Fruit fly (Drosophila melanogaster) whole organism, embryonic: ENCODE results near the gene Glys.

ENCODE experiments used
- Aef1 ChIP-seq: fragments of 200-800 bp; sonication (Bioruptor generic); IDR thresholded peaks from 3 replicates; pipeline ENCODE4 v1.3.6; 2022; ENCODE audit warnings: missing biosample characterization, missing genetic modification characterization
- Antp ChIP-seq: fragments of 200-800 bp; sonication (Bioruptor generic); optimal IDR thresholded peaks from 3 replicates; lab custom pipeline; 2016; ENCODE audit warnings: missing biosample characterization, missing genetic modification characterization
- B-H2 ChIP-seq: fragments of 200-800 bp; sonication (Bioruptor generic); optimal IDR thresholded peaks from 2 replicates; lab custom pipeline; 2018; ENCODE audit warnings: missing biosample characterization, mild to moderate bottlenecking, missing genetic modification characterization
- Blimp-1 ChIP-seq: fragments of 200-800 bp; sonication (Bioruptor generic); optimal IDR thresholded peaks from 3 replicates; lab custom pipeline; 2018; ENCODE audit warnings: missing biosample characterization, missing genetic modification characterization, mild to moderate bottlenecking, moderate library complexity, missing genetic modification reagents
- BtbVII ChIP-seq: fragments of 200-800 bp; sonication (Bioruptor generic); optimal IDR thresholded peaks from 3 replicates; lab custom pipeline; 2017; ENCODE audit warnings: missing biosample characterization, mild to moderate bottlenecking, missing genetic modification characterization
- CG11247 ChIP-seq: fragments of 200-800 bp; sonication (Bioruptor generic); IDR thresholded peaks from 2 replicates; pipeline ENCODE4 v1.3.6; 2022; ENCODE audit warnings: missing biosample characterization, missing genetic modification characterization
- CG11696 ChIP-seq: fragments of 200-800 bp; sonication (Bioruptor generic); IDR thresholded peaks from 2 replicates; pipeline ENCODE4 v1.3.6; 2022; ENCODE audit warnings: missing biosample characterization, missing genetic modification characterization
- CG13123 ChIP-seq: fragments of 200-800 bp; sonication (Bioruptor generic); optimal IDR thresholded peaks from 2 replicates; lab custom pipeline; 2016; ENCODE audit warnings: missing biosample characterization, missing genetic modification characterization
- CG13424 ChIP-seq: fragments of 200-800 bp; sonication (Bioruptor generic); optimal IDR thresholded peaks from 2 replicates; lab custom pipeline; 2019; ENCODE audit warnings: missing biosample characterization, mild to moderate bottlenecking, missing genetic modification characterization, moderate library complexity
- CG1602 ChIP-seq: fragments of 200-800 bp; sonication (Bioruptor generic); optimal IDR thresholded peaks from 3 replicates; lab custom pipeline; 2016; ENCODE audit warnings: missing biosample characterization, missing genetic modification characterization
- CG17385 ChIP-seq: fragments of 200-800 bp; sonication (Bioruptor generic); optimal IDR thresholded peaks from 3 replicates; lab custom pipeline; 2018; ENCODE audit warnings: missing biosample characterization, mild to moderate bottlenecking, missing genetic modification characterization
- CG18619 ChIP-seq: fragments of 200-800 bp; sonication (Bioruptor generic); optimal IDR thresholded peaks from 3 replicates; lab custom pipeline; 2017; ENCODE audit warnings: missing biosample characterization, mild to moderate bottlenecking, missing genetic modification characterization
- CG3163 ChIP-seq: fragments of 200-800 bp; sonication (Bioruptor generic); optimal IDR thresholded peaks from 3 replicates; lab custom pipeline; 2016; ENCODE audit warnings: missing biosample characterization, missing genetic modification characterization
- CG43689 ChIP-seq: fragments of 200-800 bp; sonication (Bioruptor generic); IDR thresholded peaks from 2 replicates; pipeline ENCODE4 v1.3.6; 2022; ENCODE audit warnings: missing biosample characterization, missing genetic modification characterization
- CG4854 ChIP-seq: fragments of 200-800 bp; sonication (Bioruptor generic); optimal IDR thresholded peaks from 2 replicates; lab custom pipeline; 2016; ENCODE audit warnings: missing biosample characterization, missing genetic modification characterization, inconsistent platforms
- CG6654 ChIP-seq: fragments of 200-800 bp; sonication (Bioruptor generic); optimal IDR thresholded peaks from 2 replicates; lab custom pipeline; 2017; ENCODE audit warnings: missing biosample characterization, mild to moderate bottlenecking, missing genetic modification characterization
- CG6813 ChIP-seq: fragments of 200-800 bp; sonication (Bioruptor generic); optimal IDR thresholded peaks from 2 replicates; lab custom pipeline; 2017; ENCODE audit warnings: missing biosample characterization, missing genetic modification characterization, mild to moderate bottlenecking, moderate library complexity, missing genetic modification reagents
- Doc2 ChIP-seq: fragments of 200-800 bp; sonication (Bioruptor generic); IDR thresholded peaks from 2 replicates; pipeline ENCODE4 v1.3.6; 2022; ENCODE audit warnings: missing biosample characterization, missing genetic modification characterization
- Dp ChIP-seq: fragments of 200-800 bp; sonication (Bioruptor generic); optimal IDR thresholded peaks from 2 replicates; lab custom pipeline; 2018; ENCODE audit warnings: missing biosample characterization, mild to moderate bottlenecking, missing genetic modification characterization, moderate library complexity
- Elba2 ChIP-seq: fragments of 200-800 bp; sonication (Bioruptor generic); optimal IDR thresholded peaks from 3 replicates; lab custom pipeline; 2016; ENCODE audit warnings: missing biosample characterization, missing genetic modification characterization
- Hmr ChIP-seq: fragments of 200-800 bp; sonication (Bioruptor generic); optimal IDR thresholded peaks from 3 replicates; lab custom pipeline; 2017; ENCODE audit warnings: mild to moderate bottlenecking, missing biosample characterization, missing genetic modification reagents, missing genetic modification characterization
- Hr78 ChIP-seq, 2 experiments: fragments of 200-800 bp in 1 of 2; fragments of >200 bp in 1 of 2; sonication (Bioruptor generic) in 1 of 2; optimal IDR thresholded peaks; 2 replicates each; lab custom pipeline; 2017 to 2019; ENCODE audit warnings: missing biosample characterization in 2 of 2, missing genetic modification characterization in 2 of 2, mild to moderate bottlenecking in 1 of 2, moderate library complexity in 1 of 2
- NC2α ChIP-seq: fragments of 200-800 bp; sonication (Bioruptor generic); optimal IDR thresholded peaks from 2 replicates; lab custom pipeline; 2016; ENCODE audit warnings: missing biosample characterization, missing genetic modification characterization
- NK7.1 ChIP-seq: fragments of 200-800 bp; sonication (Bioruptor generic); optimal IDR thresholded peaks from 3 replicates; lab custom pipeline; 2016; ENCODE audit warnings: missing biosample characterization, missing genetic modification characterization
- Nf-YC ChIP-seq: fragments of 200-800 bp; optimal IDR thresholded peaks from 3 replicates; lab custom pipeline; 2019; ENCODE audit warnings: missing biosample characterization, mild to moderate bottlenecking, missing genetic modification characterization, moderate library complexity
- NfI ChIP-seq: fragments of 200-800 bp; sonication (Bioruptor generic); optimal IDR thresholded peaks from 3 replicates; lab custom pipeline; 2018; ENCODE audit warnings: missing biosample characterization, mild to moderate bottlenecking, missing genetic modification characterization, moderate library complexity
- Pdp1 ChIP-seq, 2 experiments: fragments of 200-800 bp; sonication (Bioruptor generic); optimal IDR thresholded peaks; 3 replicates each; lab custom pipeline; 2016; ENCODE audit warnings: missing biosample characterization in 2 of 2, missing genetic modification characterization in 2 of 2, mild to moderate bottlenecking in 1 of 2, moderate library complexity in 1 of 2
- ab ChIP-seq: fragments of 200-800 bp; sonication (Bioruptor generic); optimal IDR thresholded peaks from 2 replicates; lab custom pipeline; 2016; ENCODE audit warnings: missing biosample characterization, missing genetic modification characterization
- ac ChIP-seq: fragments of 200-800 bp; sonication (Bioruptor generic); optimal IDR thresholded peaks from 3 replicates; lab custom pipeline; 2017; ENCODE audit warnings: missing biosample characterization, mild to moderate bottlenecking, missing genetic modification characterization
- aop ChIP-seq: fragments of 200-800 bp; sonication (Bioruptor generic); IDR thresholded peaks from 2 replicates; pipeline ENCODE4 v1.3.6; 2022; ENCODE audit warnings: missing biosample characterization, missing genetic modification characterization
- bab2 ChIP-seq: fragments of 200-800 bp; sonication (Bioruptor generic); optimal IDR thresholded peaks from 2 replicates; lab custom pipeline; 2016; ENCODE audit warnings: missing biosample characterization, missing genetic modification characterization
- cad ChIP-seq: fragments of >200 bp; optimal IDR thresholded peaks from 2 replicates; lab custom pipeline; 2017; ENCODE audit warnings: missing biosample characterization, missing genetic modification characterization
- chif ChIP-seq, 2 experiments: fragments of 200-800 bp; sonication (Bioruptor generic); optimal IDR thresholded peaks; 3 replicates each; lab custom pipeline; 2016; ENCODE audit warnings: missing biosample characterization in 2 of 2, missing genetic modification characterization in 2 of 2
- dpn ChIP-seq, 2 experiments: fragments of 200-800 bp; sonication (Bioruptor generic); optimal IDR thresholded peaks; 3 replicates each; lab custom pipeline; 2016; ENCODE audit warnings: missing biosample characterization in 2 of 2, missing genetic modification characterization in 2 of 2
- dysf ChIP-seq: fragments of 200-800 bp; sonication (Bioruptor generic); IDR thresholded peaks from 3 replicates; pipeline ENCODE4 v1.3.6; 2022; ENCODE audit warnings: missing biosample characterization, missing genetic modification characterization
- lmd ChIP-seq: fragments of 200-800 bp; sonication (Bioruptor generic); IDR thresholded peaks from 2 replicates; pipeline ENCODE4 v1.3.6; 2022; ENCODE audit warnings: missing biosample characterization, missing genetic modification characterization
- lola ChIP-seq, 3 experiments: fragments of >200 bp in 2 of 3; fragments of 200-800 bp in 1 of 3; sonication (Bioruptor generic) in 1 of 3; optimal IDR thresholded peaks; 2 replicates each; lab custom pipeline; 2017 to 2019; ENCODE audit warnings: missing biosample characterization in 3 of 3, missing genetic modification characterization in 3 of 3, mild to moderate bottlenecking in 1 of 3, moderate library complexity in 1 of 3
- lov ChIP-seq, 2 experiments: fragments of 200-800 bp in 1 of 2; fragments of >200 bp in 1 of 2; sonication (Bioruptor generic) in 1 of 2; IDR thresholded peaks in 1 of 2; optimal IDR thresholded peaks in 1 of 2; 2 replicates in 1 of 2; 3 replicates in 1 of 2; pipeline versions ENCODE4 v1.3.6 to Lab custom; 2017 to 2022; ENCODE audit warnings: missing biosample characterization in 1 of 2, missing genetic modification characterization in 1 of 2
- nerfin-2 ChIP-seq: fragments of 200-800 bp; sonication (Bioruptor generic); IDR thresholded peaks from 2 replicates; pipeline ENCODE4 v1.3.6; 2022; ENCODE audit warnings: missing biosample characterization, missing genetic modification characterization; ENCODE audit not compliant: partially characterized antibody
- org-1 ChIP-seq: fragments of 200-800 bp; sonication (Bioruptor generic); optimal IDR thresholded peaks from 2 replicates; lab custom pipeline; 2017; ENCODE audit warnings: missing biosample characterization, missing genetic modification characterization
- pan ChIP-seq, 4 experiments: fragments of >200 bp in 3 of 4; fragments of 200-800 bp in 1 of 4; sonication (Bioruptor generic) in 1 of 4; optimal IDR thresholded peaks in 3 of 4; IDR thresholded peaks in 1 of 4; 2 replicates each; pipeline versions ENCODE4 v1.3.6 to Lab custom; 2017 to 2022; ENCODE audit warnings: missing biosample characterization in 2 of 4, missing genetic modification characterization in 2 of 4, mixed read lengths in 1 of 4
- salm ChIP-seq: fragments of 200-800 bp; sonication (Bioruptor generic); optimal IDR thresholded peaks from 2 replicates; lab custom pipeline; 2018; ENCODE audit warnings: missing biosample characterization, mild to moderate bottlenecking, missing genetic modification characterization
- tin ChIP-seq: fragments of 200-800 bp; sonication (Bioruptor generic); optimal IDR thresholded peaks from 3 replicates; lab custom pipeline; 2016; ENCODE audit warnings: missing biosample characterization, missing genetic modification characterization
- tll ChIP-seq, 2 experiments: fragments of 200-800 bp in 1 of 2; fragments of >200 bp in 1 of 2; sonication (Bioruptor generic) in 1 of 2; optimal IDR thresholded peaks; 2 replicates each; lab custom pipeline; 2017 to 2019; ENCODE audit warnings: missing biosample characterization in 2 of 2, missing genetic modification characterization in 2 of 2, mild to moderate bottlenecking in 1 of 2, moderate library complexity in 1 of 2
- twi ChIP-seq: fragments of 200-800 bp; optimal IDR thresholded peaks from 2 replicates; lab custom pipeline; 2019; ENCODE audit warnings: missing biosample characterization, mild to moderate bottlenecking, missing genetic modification characterization, moderate library complexity
- wdn ChIP-seq: fragments of 200-800 bp; sonication (Bioruptor generic); IDR thresholded peaks from 2 replicates; pipeline ENCODE4 v1.3.6; 2022; ENCODE audit warnings: missing biosample characterization, missing genetic modification characterization
- wor ChIP-seq: fragments of 200-800 bp; sonication (Bioruptor generic); IDR thresholded peaks from 2 replicates; pipeline ENCODE4 v1.3.6; 2022; ENCODE audit warnings: missing biosample characterization, missing genetic modification characterization
- yki ChIP-seq: fragments of >200 bp; optimal IDR thresholded peaks from 3 replicates; lab custom pipeline; 2018
- z ChIP-seq: fragments of 200-800 bp; sonication (Bioruptor generic); IDR thresholded peaks from 3 replicates; pipeline ENCODE4 v1.3.6; 2022; ENCODE audit warnings: missing biosample characterization, missing genetic modification characterization

Gene Glys

dm6 chr3R:15149772-15150512 is 2.6 kb upstream of the Glys start, which contains the start of gene Gyc88E (continued):
- TF ChIP-seq Aef1 (GFP tag; lab: Robert Waterston, UW) (no peak), org-1 (GFP tag; lab: Kevin White, UChicago) (no peak), BtbVII (GFP tag; lab: Kevin White, UChicago) (no peak), tll (GFP tag; optimal IDR thresholded peaks at IDR 0.05; lab: Kevin White, UChicago) (no peak), Elba2 (GFP tag; lab: Kevin White, UChicago) (no peak), CG13424 (tag; lab: Kevin White, UChicago) (no peak), Hmr (GFP tag; lab: Kevin White, UChicago) (peak; percentile 37), NK7.1 (GFP tag; lab: Kevin White, UChicago) (no peak), aop (no peak), CG1602 (no peak), cad (no peak), nerfin-2 (GFP tag; lab: Robert Waterston, UW) (no peak), CG11247 (GFP tag; lab: Robert Waterston, UW) (peak; percentile 67), CG18619 (GFP tag; lab: Kevin White, UChicago) (no peak), CG6654 (GFP tag; lab: Kevin White, UChicago) (no peak), Blimp-1 (GFP tag; lab: Kevin White, UChicago) (no peak), CG11696 (GFP tag; lab: Robert Waterston, UW) (peak; percentile 62), bab2 (no peak), Antp (no peak), CG43689 (GFP tag; lab: Robert Waterston, UW) (no peak), chif (GFP tag; optimal IDR thresholded peaks at IDR 0.05; lab: Kevin White, UChicago) (no peak), CG6813 (GFP tag; lab: Kevin White, UChicago) (no peak), wor (GFP tag; lab: Robert Waterston, UW) (no peak), NfI (GFP tag; lab: Kevin White, UChicago) (no peak), lmd (GFP tag; lab: Robert Waterston, UW) (peak; percentile 69), Hr78 (GFP tag; optimal IDR thresholded peaks at IDR 0.05; lab: Kevin White, UChicago) (no peak), Dp (GFP tag; lab: Kevin White, UChicago) (no peak), NC2α (GFP tag; lab: Kevin White, UChicago) (no peak), CG4854 (GFP tag; lab: Kevin White, UChicago) (no peak), dpn (GFP tag; optimal IDR thresholded peaks at IDR 0.05; lab: Kevin White, UChicago) (no peak), lov (optimal IDR thresholded peaks at IDR 0.05; lab: Kevin White, UChicago) (no peak), lov (GFP tag; IDR thresholded peaks at IDR 0.05; lab: Robert Waterston, UW) (no peak), CG3163 (GFP tag; lab: Kevin White, UChicago) (no peak), Doc2 (GFP tag; lab: Robert Waterston, UW) (no peak), dysf (GFP tag; lab: Robert Waterston, UW) (peak; percentile 67), tin (GFP tag; lab: Kevin White, UChicago) (no peak), z (GFP tag; lab: Robert Waterston, UW) (no peak), Nf-YC (no peak), salm (tag; lab: Kevin White, UChicago) (no peak), wdn (GFP tag; lab: Robert Waterston, UW) (peak; percentile 42; the same call in 1 of the 2 replicates), pan (optimal IDR thresholded peaks at IDR 0.05; lab: Kevin White, UChicago) (no peak), pan (GFP tag; optimal IDR thresholded peaks at IDR 0.05 in 1 of 2, IDR thresholded peaks at IDR 0.05 in 1 of 2) (peak in 1 of 2 experiments; percentile 83), yki (lab: Kevin White, UChicago) (no peak), lola (GFP tag; optimal IDR thresholded peaks at IDR 0.05; lab: Kevin White, UChicago) (no peak), CG17385 (no peak), B-H2 (GFP tag; lab: Kevin White, UChicago) (no peak), CG13123 (GFP tag; lab: Kevin White, UChicago) (no peak), twi (no peak), Pdp1 (GFP tag; optimal IDR thresholded peaks at IDR 0.05; lab: Kevin White, UChicago) (no peak), ab (no peak), ac (GFP tag; lab: Kevin White, UChicago) (no peak)
